Worm (Caenorhabditis elegans) whole organism, young adult: ENCODE measurements around the gene F54E7.9.

Source experiments
- B0019.2 ChIP-seq: fragments of 200-800 bp; sonication (Bioruptor generic); conservative IDR thresholded peaks from 2 replicates; pipeline ENCODE4 v1.3.6; 2022; ENCODE audit warnings: missing genetic modification reagents, missing genetic modification characterization, missing compliant biosample characterization
- B0261.1 ChIP-seq: sonication (generic microtip); optimal IDR thresholded peaks from 2 replicates; lab custom pipeline; 2016; ENCODE audit warnings: mild to moderate bottlenecking, missing genetic modification characterization, moderate library complexity, missing compliant biosample characterization
- B0336.3 ChIP-seq: fragments of 200-800 bp; sonication (Bioruptor generic); IDR thresholded peaks from 2 replicates; pipeline ENCODE4 v1.3.6; 2022; ENCODE audit warnings: missing genetic modification characterization, missing compliant biosample characterization
- F10E7.11 ChIP-seq: sonication (generic microtip); optimal IDR thresholded peaks from 2 replicates; lab custom pipeline; 2017; ENCODE audit warnings: mild to moderate bottlenecking, missing genetic modification characterization, moderate library complexity, missing compliant biosample characterization
- F33H1.4 ChIP-seq: fragments of 200-800 bp; sonication (Bioruptor generic); IDR thresholded peaks from 2 replicates; pipeline ENCODE4 v1.3.6; 2022; ENCODE audit warnings: missing genetic modification reagents, missing genetic modification characterization, missing compliant biosample characterization
- F39B2.1 ChIP-seq: fragments of 200-800 bp; sonication (Bioruptor generic); IDR thresholded peaks from 2 replicates; pipeline ENCODE4 v1.3.6; 2022; ENCODE audit warnings: missing genetic modification reagents, missing genetic modification characterization, missing compliant biosample characterization
- F57A8.1 ChIP-seq: fragments of 200-800 bp; sonication (Bioruptor generic); optimal IDR thresholded peaks from 2 replicates; lab custom pipeline; 2018; ENCODE audit warnings: mild to moderate bottlenecking, missing genetic modification characterization, moderate library complexity, missing compliant biosample characterization
- K11D2.4 ChIP-seq: fragments of 200-800 bp; sonication (Bioruptor generic); IDR thresholded peaks from 2 replicates; pipeline ENCODE4 v1.3.6; 2022; ENCODE audit warnings: missing genetic modification reagents, missing genetic modification characterization, missing compliant biosample characterization
- K12H6.12 ChIP-seq: fragments of 200-800 bp; sonication (Bioruptor generic); optimal IDR thresholded peaks from 2 replicates; lab custom pipeline; 2018; ENCODE audit warnings: mild to moderate bottlenecking, missing genetic modification characterization, missing compliant biosample characterization
- Y67H2A.10 ChIP-seq: fragments of 200-800 bp; sonication (Bioruptor generic); conservative IDR thresholded peaks from 2 replicates; pipeline ENCODE4 v1.3.6; 2022; ENCODE audit warnings: missing genetic modification reagents, missing genetic modification characterization, missing compliant biosample characterization
- Y79H2A.3 ChIP-seq: fragments of 200-800 bp; sonication (Bioruptor generic); conservative IDR thresholded peaks from 2 replicates; pipeline ENCODE4 v1.3.6; 2022; ENCODE audit warnings: missing genetic modification reagents, missing genetic modification characterization, missing compliant biosample characterization
- ZK185.1 ChIP-seq: sonication (generic microtip); optimal IDR thresholded peaks from 2 replicates; lab custom pipeline; 2016; ENCODE audit warnings: mild to moderate bottlenecking, missing genetic modification characterization, missing compliant biosample characterization; ENCODE audit not compliant: poor library complexity, severe bottlenecking
- akir-1 ChIP-seq: fragments of 200-800 bp; sonication (Bioruptor generic); optimal IDR thresholded peaks from 2 replicates; lab custom pipeline; 2018; ENCODE audit warnings: mild to moderate bottlenecking, missing genetic modification characterization, moderate library complexity, missing compliant biosample characterization
- ama-1 ChIP-seq, 3 experiments: fragments of 150-350 bp in 1 of 3; sonication (generic microtip) in 2 of 3; optimal IDR thresholded peaks; 2 replicates each; lab custom pipeline; 2014 to 2018; ENCODE audit warnings: missing biosample characterization in 2 of 3, missing genetic modification characterization in 2 of 3, missing genetic modification reagents in 2 of 3
- aptf-3 ChIP-seq: fragments of 200-800 bp; sonication (Bioruptor generic); IDR thresholded peaks from 2 replicates; pipeline ENCODE4 v1.3.6; 2022; ENCODE audit warnings: missing genetic modification characterization, missing compliant biosample characterization
- atf-7 ChIP-seq: sonication (generic microtip); optimal IDR thresholded peaks from 2 replicates; lab custom pipeline; 2017; ENCODE audit warnings: mild to moderate bottlenecking, missing genetic modification characterization, missing compliant biosample characterization
- attf-3 ChIP-seq: fragments of 200-800 bp; sonication (Bioruptor generic); conservative IDR thresholded peaks from 2 replicates; pipeline ENCODE4 v1.3.6; 2022; ENCODE audit warnings: missing genetic modification reagents, missing genetic modification characterization, missing compliant biosample characterization
- attf-5 ChIP-seq: fragments of 200-800 bp; sonication (Bioruptor generic); optimal IDR thresholded peaks from 2 replicates; lab custom pipeline; 2018; ENCODE audit warnings: mild to moderate bottlenecking, missing genetic modification characterization, missing compliant biosample characterization
- attf-6 ChIP-seq: fragments of 200-800 bp; sonication (Bioruptor generic); IDR thresholded peaks from 2 replicates; pipeline ENCODE4 v1.3.6; 2022; ENCODE audit warnings: missing genetic modification reagents, missing genetic modification characterization, missing compliant biosample characterization
- bed-1 ChIP-seq: fragments of 200-800 bp; sonication (Bioruptor generic); IDR thresholded peaks from 2 replicates; pipeline ENCODE4 v1.3.6; 2022; ENCODE audit warnings: missing genetic modification reagents, missing genetic modification characterization, missing compliant biosample characterization
- bed-2 ChIP-seq: fragments of 200-800 bp; sonication (Bioruptor generic); IDR thresholded peaks from 2 replicates; pipeline ENCODE4 v1.3.6; 2022; ENCODE audit warnings: missing genetic modification reagents, missing genetic modification characterization, missing compliant biosample characterization
- ccch-3 ChIP-seq: fragments of 200-800 bp; sonication (Bioruptor generic); optimal IDR thresholded peaks from 2 replicates; lab custom pipeline; 2018; ENCODE audit warnings: mild to moderate bottlenecking, missing genetic modification characterization, missing compliant biosample characterization
- ceh-27 ChIP-seq: fragments of 200-800 bp; sonication (Bioruptor generic); optimal IDR thresholded peaks from 2 replicates; lab custom pipeline; 2018; ENCODE audit warnings: mild to moderate bottlenecking, missing genetic modification characterization, moderate library complexity, missing compliant biosample characterization
- ceh-40 ChIP-seq: fragments of 200-800 bp; sonication (Bioruptor generic); IDR thresholded peaks from 2 replicates; pipeline ENCODE4 v1.3.6; 2022; ENCODE audit warnings: missing genetic modification characterization, missing compliant biosample characterization
- ceh-58 ChIP-seq: fragments of 200-800 bp; sonication (Bioruptor generic); IDR thresholded peaks from 2 replicates; pipeline ENCODE4 v1.3.6; 2022; ENCODE audit warnings: missing genetic modification characterization, missing compliant biosample characterization
- ceh-79 ChIP-seq: sonication (generic microtip); optimal IDR thresholded peaks from 2 replicates; lab custom pipeline; 2017; ENCODE audit warnings: mild to moderate bottlenecking, missing genetic modification characterization, missing compliant biosample characterization
- die-1 ChIP-seq: sonication (generic microtip); optimal IDR thresholded peaks from 2 replicates; lab custom pipeline; 2016; ENCODE audit warnings: missing genotype, mild to moderate bottlenecking, missing genetic modification characterization, missing compliant biosample characterization
- dpff-1 ChIP-seq: sonication (generic microtip); optimal IDR thresholded peaks from 2 replicates; lab custom pipeline; 2017; ENCODE audit warnings: mild to moderate bottlenecking, missing genetic modification characterization, missing compliant biosample characterization
- dpl-1 ChIP-seq: fragments of 150-350 bp; optimal IDR thresholded peaks from 2 replicates; lab custom pipeline; 2014; ENCODE audit warnings: missing biosample characterization, missing genetic modification reagents, missing genetic modification characterization
- efl-1 ChIP-seq: fragments of 150-350 bp; optimal IDR thresholded peaks from 2 replicates; lab custom pipeline; 2014; ENCODE audit warnings: missing biosample characterization, missing genetic modification reagents, missing genetic modification characterization
- hmg-1.2 ChIP-seq: fragments of 200-800 bp; sonication (Bioruptor generic); IDR thresholded peaks from 2 replicates; pipeline ENCODE4 v1.3.6; 2022; ENCODE audit warnings: missing genetic modification reagents, missing genetic modification characterization, missing compliant biosample characterization
- hrde-1 ChIP-seq: sonication (generic microtip); optimal IDR thresholded peaks from 2 replicates; lab custom pipeline; 2016; ENCODE audit warnings: missing genetic modification characterization, mild to moderate bottlenecking, missing compliant biosample characterization, moderate library complexity, missing genotype, missing genetic modification reagents, borderline replicate concordance
- hsf-1 ChIP-seq: fragments of 200-800 bp; sonication (Bioruptor generic); IDR thresholded peaks from 2 replicates; pipeline ENCODE4 v1.3.6; 2022; ENCODE audit warnings: missing genetic modification reagents, missing genetic modification characterization, missing compliant biosample characterization
- let-526 ChIP-seq: fragments of 200-800 bp; sonication (Bioruptor generic); IDR thresholded peaks from 2 replicates; pipeline ENCODE4 v1.3.6; 2022; ENCODE audit warnings: missing genetic modification reagents, missing genetic modification characterization, missing compliant biosample characterization
- lin-26 ChIP-seq: fragments of 200-800 bp; sonication (Bioruptor generic); IDR thresholded peaks from 2 replicates; pipeline ENCODE4 v1.3.6; 2022; ENCODE audit warnings: missing genetic modification reagents, missing genetic modification characterization, missing compliant biosample characterization
- lin-35 ChIP-seq, 3 experiments: fragments of 150-350 bp in 2 of 3; sonication (generic microtip) in 1 of 3; optimal IDR thresholded peaks; 2 replicates each; lab custom pipeline; 2014 to 2018; ENCODE audit warnings: missing biosample characterization in 3 of 3, missing genetic modification characterization in 3 of 3, missing genetic modification reagents in 3 of 3
- madf-6 ChIP-seq: fragments of 200-800 bp; sonication (Bioruptor generic); IDR thresholded peaks from 2 replicates; pipeline ENCODE4 v1.3.6; 2022; ENCODE audit warnings: missing genetic modification reagents, missing genetic modification characterization, missing compliant biosample characterization
- madf-8 ChIP-seq: fragments of 200-800 bp; sonication (Bioruptor generic); conservative IDR thresholded peaks from 2 replicates; pipeline ENCODE4 v1.3.6; 2022; ENCODE audit warnings: missing genetic modification reagents, missing genetic modification characterization, missing compliant biosample characterization
- mcd-1 ChIP-seq: fragments of 200-800 bp; sonication (Bioruptor generic); IDR thresholded peaks from 2 replicates; pipeline ENCODE4 v1.3.6; 2022; ENCODE audit warnings: missing genetic modification reagents, missing genetic modification characterization, missing compliant biosample characterization
- mel-28 ChIP-seq: sonication (generic microtip); optimal IDR thresholded peaks from 2 replicates; lab custom pipeline; 2016; ENCODE audit warnings: borderline replicate concordance, mild to moderate bottlenecking, missing genetic modification characterization, missing compliant biosample characterization
- nhr-120 ChIP-seq: fragments of 200-800 bp; sonication (Bioruptor generic); IDR thresholded peaks from 2 replicates; pipeline ENCODE4 v1.3.6; 2022; ENCODE audit warnings: missing genetic modification characterization, missing compliant biosample characterization
- nhr-27 ChIP-seq: fragments of 200-800 bp; sonication (Bioruptor generic); optimal IDR thresholded peaks from 2 replicates; lab custom pipeline; 2018; ENCODE audit warnings: mild to moderate bottlenecking, missing genetic modification characterization, moderate library complexity, missing compliant biosample characterization
- pbrm-1 ChIP-seq: fragments of 200-800 bp; sonication (Bioruptor generic); IDR thresholded peaks from 2 replicates; pipeline ENCODE4 v1.3.6; 2022; ENCODE audit warnings: missing genetic modification reagents, missing genetic modification characterization, missing compliant biosample characterization
- repo-1 ChIP-seq: sonication (generic microtip); optimal IDR thresholded peaks from 2 replicates; lab custom pipeline; 2017; ENCODE audit warnings: mild to moderate bottlenecking, missing genetic modification characterization, missing compliant biosample characterization
- rpc-1 ChIP-seq, 2 experiments: fragments of 150-350 bp in 1 of 2; sonication (generic microtip) in 1 of 2; optimal IDR thresholded peaks; 2 replicates each; lab custom pipeline; 2014 to 2018; ENCODE audit warnings: missing biosample characterization in 1 of 2, missing genetic modification characterization in 1 of 2, missing genetic modification reagents in 1 of 2, missing genotype in 1 of 2
- snpc-3.4 ChIP-seq: sonication (generic microtip); optimal IDR thresholded peaks from 2 replicates; lab custom pipeline; 2017; ENCODE audit warnings: missing genetic modification characterization, mild to moderate bottlenecking, missing compliant biosample characterization, antibody characterized with exemption, moderate library complexity, missing genotype, missing genetic modification reagents
- tbx-9 ChIP-seq: sonication (generic microtip); optimal IDR thresholded peaks from 2 replicates; lab custom pipeline; 2016; ENCODE audit warnings: borderline replicate concordance, missing genetic modification characterization, inconsistent platforms, missing compliant biosample characterization
- ztf-22 ChIP-seq: fragments of 200-800 bp; sonication (Bioruptor generic); optimal IDR thresholded peaks from 2 replicates; lab custom pipeline; 2018; ENCODE audit warnings: mild to moderate bottlenecking, missing genetic modification characterization, moderate library complexity, missing compliant biosample characterization
- ztf-26 ChIP-seq: sonication (generic microtip); optimal IDR thresholded peaks from 2 replicates; lab custom pipeline; 2017; ENCODE audit warnings: missing genetic modification characterization, missing compliant biosample characterization

Gene F54E7.9

DNA sequence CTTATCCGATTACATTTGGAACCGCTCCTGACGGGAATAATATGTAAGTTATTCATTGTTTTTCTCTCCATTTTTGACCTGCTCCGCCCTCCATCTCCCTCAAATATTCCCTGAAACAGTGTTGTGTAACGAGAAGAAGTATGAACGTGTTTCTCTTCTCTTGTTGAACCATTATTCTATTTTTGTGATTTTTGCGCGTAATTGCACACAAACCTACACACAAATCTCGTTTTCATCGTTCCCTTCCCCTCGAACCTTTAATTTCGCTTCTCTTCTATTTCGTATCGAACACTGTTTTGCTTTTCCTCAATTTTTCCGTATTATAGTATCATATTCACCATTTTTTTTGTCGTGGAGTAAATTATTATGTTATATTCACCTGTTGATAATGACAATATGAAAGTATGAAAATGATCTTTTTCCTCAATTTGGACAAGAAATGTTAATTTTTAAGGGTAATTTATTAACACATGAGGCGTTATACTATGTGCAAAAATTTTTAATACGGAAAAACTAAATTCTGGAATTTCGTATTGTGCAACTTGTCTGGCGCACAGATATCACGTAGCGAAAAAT lies 39.6 kb upstream of the F54E7.9 start:
- TF ChIP-seq attf-6 (GFP tag; lab: Robert Waterston, UW), result no peak
- no peak for TF ChIP-seq nhr-27 (tag; lab: Kevin White, UChicago)
- TF ChIP-seq K11D2.4, result no peak
- TF ChIP-seq Y67H2A.10 (GFP tag; lab: Robert Waterston, UW), result no peak
- no peak for TF ChIP-seq ceh-40 (GFP tag; lab: Robert Waterston, UW)
- TF ChIP-seq F33H1.4 (GFP tag; lab: Robert Waterston, UW), result no peak
- no peak for TF ChIP-seq hsf-1 (GFP tag; lab: Robert Waterston, UW)
- TF ChIP-seq die-1 (tag; lab: Kevin White, UChicago), result no peak
- TF ChIP-seq madf-6, result 0 out of 2 replicates have a peak, but pooled peaks have one; percentile 14
- TF ChIP-seq ztf-26 (tag; lab: Kevin White, UChicago), result no peak
- TF ChIP-seq ama-1 (optimal IDR thresholded peaks at IDR 0.05; lab: Kevin White, UChicago), result peak; percentile 0
- TF ChIP-seq ama-1 (GFP tag; optimal IDR thresholded peaks at IDR 0.05; lab: Kevin White, UChicago), result no peak
- no peak for TF ChIP-seq snpc-3.4 (tag; lab: Kevin White, UChicago)
- no peak for TF ChIP-seq Y79H2A.3 (GFP tag; lab: Robert Waterston, UW)
- no peak for TF ChIP-seq aptf-3 (GFP tag; lab: Robert Waterston, UW)
- no peak for TF ChIP-seq atf-7 (tag; lab: Kevin White, UChicago)
- no peak for TF ChIP-seq lin-35 (GFP tag; optimal IDR thresholded peaks at IDR 0.05; lab: Kevin White, UChicago)
- no peak for TF ChIP-seq ceh-27 (GFP tag; lab: Kevin White, UChicago)
- TF ChIP-seq madf-8, result no peak
- no peak for TF ChIP-seq ceh-58 (GFP tag; lab: Robert Waterston, UW)
- peak; percentile 22 for TF ChIP-seq hrde-1 (tag; lab: Kevin White, UChicago)
- no peak for TF ChIP-seq ceh-79 (tag; lab: Kevin White, UChicago)
- no peak for TF ChIP-seq F10E7.11 (tag; lab: Kevin White, UChicago)
- 0 out of 2 replicates have a peak, but pooled peaks have one; percentile 5 for TF ChIP-seq mcd-1
- no peak for TF ChIP-seq attf-3
- no peak for TF ChIP-seq dpl-1
- TF ChIP-seq K12H6.12 (tag; lab: Kevin White, UChicago), result no peak
- 0 out of 2 replicates have a peak, but pooled peaks have one; percentile 21 for TF ChIP-seq hmg-1.2 (GFP tag; lab: Robert Waterston, UW)
- no peak for TF ChIP-seq ztf-22 (GFP tag; lab: Kevin White, UChicago)
- TF ChIP-seq B0336.3, result peak; percentile 17; the same call in 1 of the 2 replicates
- TF ChIP-seq F57A8.1 (GFP tag; lab: Kevin White, UChicago), result no peak
- TF ChIP-seq lin-26 (GFP tag; lab: Robert Waterston, UW), result 0 out of 2 replicates have a peak, but pooled peaks have one; percentile 31
- TF ChIP-seq efl-1 (GFP tag; lab: Kevin White, UChicago), result no peak
- no peak for TF ChIP-seq repo-1 (tag; lab: Kevin White, UChicago)
- TF ChIP-seq rpc-1 (optimal IDR thresholded peaks at IDR 0.05; lab: Kevin White, UChicago), result no peak
- no peak for TF ChIP-seq rpc-1 (tag; optimal IDR thresholded peaks at IDR 0.05; lab: Kevin White, UChicago)
- TF ChIP-seq B0261.1 (tag; lab: Kevin White, UChicago), result no peak
- no peak for TF ChIP-seq F39B2.1 (GFP tag; lab: Robert Waterston, UW)
- no peak for TF ChIP-seq mel-28 (tag; lab: Kevin White, UChicago)

DNA sequence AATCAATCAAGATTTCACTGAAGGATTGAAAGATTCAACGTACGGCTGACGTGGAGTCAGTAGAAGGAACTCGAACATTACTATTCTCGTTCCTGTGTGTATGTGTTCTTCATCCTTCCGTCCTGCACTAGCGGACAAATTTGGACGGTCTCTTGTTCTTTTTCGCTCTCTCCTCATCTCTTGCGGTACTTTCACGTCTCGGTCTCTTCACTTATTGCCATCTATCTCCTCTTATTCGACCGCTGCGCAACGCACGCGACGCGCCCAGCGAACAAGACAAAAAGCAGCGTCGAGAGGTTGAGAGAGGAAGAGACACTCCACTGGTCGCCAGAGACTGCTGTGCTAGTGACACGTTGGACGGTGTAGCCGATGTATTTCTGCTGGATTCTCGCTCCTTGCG lies 37.8 kb upstream of the F54E7.9 start:
- TF ChIP-seq bed-1 (GFP tag; lab: Robert Waterston, UW) (no peak), ccch-3 (GFP tag; lab: Kevin White, UChicago) (no peak), bed-2 (GFP tag; lab: Robert Waterston, UW) (no peak), dpff-1 (no peak), attf-5 (GFP tag; lab: Kevin White, UChicago) (peak; percentile 51), nhr-120 (GFP tag; lab: Robert Waterston, UW) (no peak), tbx-9 (tag; lab: Kevin White, UChicago) (no peak), akir-1 (GFP tag; lab: Kevin White, UChicago) (no peak), pbrm-1 (GFP tag; lab: Robert Waterston, UW) (peak; percentile 44), F39B2.1 (GFP tag; lab: Robert Waterston, UW) (no peak), B0019.2 (no peak), ZK185.1 (tag; lab: Kevin White, UChicago) (peak; percentile 41), let-526 (no peak)
